Worm (Caenorhabditis elegans) whole organism, early embryonic: Measurements from ENCODE around the gene dex-1.

Experiments
- ets-7 ChIP-seq: sonication (generic microtip); optimal IDR thresholded peaks from 2 replicates; lab custom pipeline; 2016; ENCODE audit warnings: missing genotype, missing genetic modification characterization, missing compliant biosample characterization
- hnd-1 ChIP-seq: sonication (generic microtip); optimal IDR thresholded peaks from 2 replicates; lab custom pipeline; 2016; ENCODE audit warnings: missing genetic modification characterization, missing compliant biosample characterization
- pes-1 ChIP-seq: fragments of 200-800 bp; sonication (Bioruptor generic); IDR thresholded peaks from 2 replicates; pipeline ENCODE4 v1.3.6; 2022; ENCODE audit warnings: missing genetic modification reagents, missing genetic modification characterization, missing compliant biosample characterization
- sea-1 ChIP-seq: fragments of 200-800 bp; sonication (Bioruptor generic); conservative IDR thresholded peaks from 2 replicates; pipeline ENCODE4 v1.3.6; 2022; ENCODE audit warnings: missing genetic modification characterization, missing compliant biosample characterization
- tra-4 ChIP-seq: sonication (generic microtip); optimal IDR thresholded peaks from 2 replicates; lab custom pipeline; 2017; ENCODE audit warnings: missing genetic modification characterization, missing compliant biosample characterization

DNA sequence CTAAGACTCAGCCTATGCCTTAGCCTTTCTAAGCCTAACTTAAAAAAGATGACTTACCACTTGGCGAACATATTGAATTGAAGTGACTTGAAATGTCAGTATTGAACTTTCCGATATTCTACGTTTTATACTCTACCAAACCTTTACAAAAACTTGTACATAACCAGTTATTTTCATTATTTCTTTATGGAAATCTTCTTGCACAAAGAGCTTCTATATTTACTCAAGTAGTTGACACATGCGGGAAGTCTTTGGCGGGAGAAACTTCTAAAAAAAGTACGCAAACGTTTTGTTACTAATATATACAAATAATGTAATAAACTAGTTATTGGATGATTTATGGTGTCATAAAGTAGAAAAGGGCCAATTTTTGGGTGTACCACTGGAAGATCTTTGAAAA lies 42.8 kb downstream of the dex-1 start, which contains the start of gene nspb-12:
- TF ChIP-seq hnd-1 (tag; lab: Kevin White, UChicago) (no peak), sea-1 (no peak), pes-1 (GFP tag; lab: Robert Waterston, UW) (no peak), ets-7 (tag; lab: Kevin White, UChicago) (no peak), tra-4 (tag; lab: Kevin White, UChicago) (no peak)
